Worm (Caenorhabditis elegans): ENCODE data around the gene ham-2.
A peak's percentile ranks its signal among the peaks of the same experiment; 100 is the strongest.
"Not testable (repeated sequence)": the region's sequence is repeated elsewhere in the genome, so short reads cannot be mapped to it uniquely, and the experiment has no call there.

ham-2 gene

ce11 chrX:4599526-4599925 lies 45.0 kb downstream of the ham-2 start:
- TF ChIP-seq pag-3 (tag; optimal IDR thresholded peaks at IDR 0.05; ENCODE audit: borderline replicate concordance, insufficient read depth) (no peak), efl-1 (optimal IDR thresholded peaks at IDR 0.05) (no peak), efl-1 (GFP tag; optimal IDR thresholded peaks at IDR 0.05 in 1 of 2) (peak in 1 of 2 experiments; percentile 72)

ce11 chrX:4600987-4601386 lies 46.5 kb downstream of the ham-2 start:
- TF ChIP-seq ets-5 (GFP tag; IDR thresholded peaks at IDR 0.05) (no peak), zip-4 (GFP tag; optimal IDR thresholded peaks at IDR 0.05) (no peak)

- TF ChIP-seq zip-4 (GFP tag; optimal IDR thresholded peaks at IDR 0.05) (no peak), blmp-1 (tag; optimal IDR thresholded peaks at IDR 0.05) (peak; percentile 78)
Measured at ce11 chrX:4604185-4604584, 49.7 kb downstream of the ham-2 start.

ce11 chrX:4605828-4606227 lies 51.3 kb downstream of the ham-2 start, which contains the start of gene spat-3:
Gene spat-3 (minus strand): TSS chrX:4605928.
- TF ChIP-seq snu-23 (GFP tag; optimal IDR thresholded peaks at IDR 0.05) (no peak), blmp-1 (tag; optimal IDR thresholded peaks at IDR 0.05) (peak; percentile 7)

ce11 chrX:4606389-4606880 lies 52.0 kb downstream of the ham-2 start:
- TF ChIP-seq mdl-1 (tag; optimal IDR thresholded peaks at IDR 0.05) = peak in 1 of 2 experiments; percentile 22
- TF ChIP-seq lsy-2 (tag; optimal IDR thresholded peaks at IDR 0.05) = peak in 1 of 2 experiments; percentile 65
- TF ChIP-seq elt-3 (tag; optimal IDR thresholded peaks at IDR 0.05) = peak in 5 of 6 experiments; percentile 13 to 76 (median 54)
- peak; percentile 94 for TF ChIP-seq nhr-19 (GFP tag; conservative IDR thresholded peaks at IDR 0.05)
- peak in 1 of 3 experiments; percentile 16 for TF ChIP-seq dpl-1 (GFP tag; optimal IDR thresholded peaks at IDR 0.05)
- TF ChIP-seq swsn-7 (tag; optimal IDR thresholded peaks at IDR 0.05) = peak; percentile 82
- peak; percentile 9 to 55 for TF ChIP-seq lin-35 (GFP tag; optimal IDR thresholded peaks at IDR 0.05)
- TF ChIP-seq fkh-8 (tag; optimal IDR thresholded peaks at IDR 0.05) = peak; percentile 92
- peak; percentile 66 for TF ChIP-seq ztf-4 (tag; optimal IDR thresholded peaks at IDR 0.05)
- peak; percentile 47 for TF ChIP-seq isw-1 (GFP tag; IDR thresholded peaks at IDR 0.05)
- peak; percentile 79 for TF ChIP-seq unc-86 (tag; optimal IDR thresholded peaks at IDR 0.05)
- peak; percentile 93 for TF ChIP-seq ceh-8 (GFP tag; optimal IDR thresholded peaks at IDR 0.05)
- TF ChIP-seq nhr-20 (tag; optimal IDR thresholded peaks at IDR 0.05) = peak; percentile 36
- peak; percentile 82 for TF ChIP-seq zip-4 (GFP tag; optimal IDR thresholded peaks at IDR 0.05)
- TF ChIP-seq xbp-1 (tag; optimal IDR thresholded peaks at IDR 0.05) = peak; percentile 74
- TF ChIP-seq tbx-2 (tag; optimal IDR thresholded peaks at IDR 0.05) = peak; percentile 26
- peak; percentile 85 for TF ChIP-seq nhr-47 (tag; optimal IDR thresholded peaks at IDR 0.05)
- peak; percentile 93 for TF ChIP-seq mab-9 (GFP tag; IDR thresholded peaks at IDR 0.05)
- TF ChIP-seq nhr-90 (tag; optimal IDR thresholded peaks at IDR 0.05; ENCODE audit: poor library complexity) = peak; percentile 81
- peak; percentile 14 for TF ChIP-seq skn-1 (tag; optimal IDR thresholded peaks at IDR 0.05)
- peak; percentile 80 for TF ChIP-seq ceh-63 (GFP tag; optimal IDR thresholded peaks at IDR 0.05)
- TF ChIP-seq efl-3 (GFP tag; optimal IDR thresholded peaks at IDR 0.05) = peak; percentile 71
- TF ChIP-seq grh-1 (GFP tag; IDR thresholded peaks at IDR 0.05) = peak; percentile 88
- peak in 2 of 3 experiments; percentile 1 to 64 for TF ChIP-seq ceh-82 (tag; optimal IDR thresholded peaks at IDR 0.05)
- peak; percentile 98 for TF ChIP-seq nhr-85 (tag)
- TF ChIP-seq dsc-1 (tag; optimal IDR thresholded peaks at IDR 0.05) = peak; percentile 45
- peak; percentile 95 for TF ChIP-seq elt-2 (tag; optimal IDR thresholded peaks at IDR 0.05)
- TF ChIP-seq efl-1 (optimal IDR thresholded peaks at IDR 0.05) = not testable (repeated sequence)
- peak in 1 of 2 experiments; percentile 80 for TF ChIP-seq efl-1 (GFP tag; optimal IDR thresholded peaks at IDR 0.05 in 1 of 2)
- TF ChIP-seq snu-23 (GFP tag; optimal IDR thresholded peaks at IDR 0.05) = peak; percentile 58
- TF ChIP-seq vab-15 (tag; optimal IDR thresholded peaks at IDR 0.05) = peak; percentile 14
- peak; percentile 89 for TF ChIP-seq ceh-88 (GFP tag; IDR thresholded peaks at IDR 0.05)
- peak; percentile 88 for TF ChIP-seq rnt-1 (tag; optimal IDR thresholded peaks at IDR 0.05)
- TF ChIP-seq ztf-11 (tag; optimal IDR thresholded peaks at IDR 0.05) = peak in 1 of 2 experiments; percentile 75
- peak; percentile 51; the same call in 1 of the 2 replicates for TF ChIP-seq unc-98 (GFP tag; IDR thresholded peaks at IDR 0.05)
- peak; percentile 98 for TF ChIP-seq lin-14 (GFP tag; optimal IDR thresholded peaks at IDR 0.05)
- peak; percentile 92 for TF ChIP-seq sup-37 (GFP tag; optimal IDR thresholded peaks at IDR 0.05)
- peak; percentile 93 for TF ChIP-seq pax-3 (tag; optimal IDR thresholded peaks at IDR 0.05)
- peak; percentile 78 for TF ChIP-seq irx-1 (tag; optimal IDR thresholded peaks at IDR 0.05)
